Worm (Caenorhabditis elegans): ENCODE measurements around the gene R13A5.11.

- TF ChIP-seq snpc-4 (tag; optimal IDR thresholded peaks at IDR 0.05) (no peak), lin-13 (tag; optimal IDR thresholded peaks at IDR 0.05) (no peak), ceh-83 (GFP tag; optimal IDR thresholded peaks at IDR 0.05) (no peak), nhr-28 (tag; optimal IDR thresholded peaks at IDR 0.05) (no peak), unc-39 (tag; optimal IDR thresholded peaks at IDR 0.05) (no peak), nhr-76 (tag; optimal IDR thresholded peaks at IDR 0.05) (no peak), unc-62 (GFP tag; optimal IDR thresholded peaks at IDR 0.05) (no peak), pha-4 (tag; optimal IDR thresholded peaks at IDR 0.05) (no peak)
Measured at ce11 chrIII:7584131-7584646, 8.9 kb downstream of the R13A5.11 start, which contains the start of gene cup-5.

Data from whole organism, mixed stage, embryonic.